Worm (Caenorhabditis elegans) whole organism, L1 larva: ENCODE results near the gene wee-1.1.
A peak's percentile ranks its signal among the peaks of the same experiment; 100 is the strongest.

ENCODE experiments used
- C04F5.9 ChIP-seq: sonication (generic microtip); optimal IDR thresholded peaks from 2 replicates; lab custom pipeline; 2016; ENCODE audit warnings: missing genetic modification characterization, missing compliant biosample characterization
- C16A3.4 ChIP-seq: fragments of 150-350 bp; optimal IDR thresholded peaks from 2 replicates; lab custom pipeline; 2014; ENCODE audit warnings: missing biosample characterization, missing genetic modification characterization
- C34B4.2 ChIP-seq: sonication (generic microtip); optimal IDR thresholded peaks from 2 replicates; lab custom pipeline; 2017; ENCODE audit warnings: mild to moderate bottlenecking, missing genetic modification characterization, missing compliant biosample characterization
- F16B12.6 ChIP-seq: fragments of 150-350 bp; optimal IDR thresholded peaks from 2 replicates; lab custom pipeline; 2014; ENCODE audit warnings: missing biosample characterization, missing genetic modification characterization
- Y116A8C.19 ChIP-seq: sonication (generic microtip); optimal IDR thresholded peaks from 2 replicates; lab custom pipeline; 2016; ENCODE audit warnings: missing compliant biosample characterization, missing genetic modification characterization, borderline replicate concordance
- aha-1 ChIP-seq: fragments of 150-350 bp; optimal IDR thresholded peaks from 2 replicates; lab custom pipeline; 2014; ENCODE audit warnings: missing biosample characterization, missing genetic modification characterization
- aly-2 ChIP-seq: fragments of 150-350 bp; optimal IDR thresholded peaks from 2 replicates; lab custom pipeline; 2014; ENCODE audit warnings: missing biosample characterization, missing genetic modification characterization
- blmp-1 ChIP-seq: fragments of 150-350 bp; optimal IDR thresholded peaks from 2 replicates; lab custom pipeline; 2014; ENCODE audit warnings: missing biosample characterization, missing genetic modification characterization
- ceh-82 ChIP-seq, 3 experiments: fragments of 150-350 bp in 1 of 3; sonication (generic microtip) in 2 of 3; optimal IDR thresholded peaks; 2 replicates each; lab custom pipeline; 2014 to 2017; ENCODE audit warnings: missing biosample characterization in 3 of 3, missing genetic modification characterization in 3 of 3
- ceh-88 ChIP-seq: fragments of 200-800 bp; sonication (Bioruptor generic); IDR thresholded peaks from 2 replicates; pipeline ENCODE4 v1.3.6; 2022; ENCODE audit warnings: missing genetic modification characterization, missing compliant biosample characterization
- ceh-90 ChIP-seq: sonication (generic microtip); optimal IDR thresholded peaks from 2 replicates; lab custom pipeline; 2016; ENCODE audit warnings: missing genetic modification characterization, missing compliant biosample characterization
- dsc-1 ChIP-seq: sonication (generic microtip); optimal IDR thresholded peaks from 2 replicates; lab custom pipeline; 2016; ENCODE audit warnings: mild to moderate bottlenecking, missing genetic modification characterization, missing compliant biosample characterization
- efl-1 ChIP-seq, 4 experiments: fragments of 150-350 bp; optimal IDR thresholded peaks in 3 of 4; peaks in 1 of 4; 1 replicate in 1 of 4; 2 replicates in 3 of 4; lab custom pipeline; 2014; ENCODE audit warnings: missing biosample characterization in 2 of 4, missing genetic modification characterization in 2 of 4, missing genetic modification reagents in 2 of 4
- egl-27 ChIP-seq, 2 experiments: fragments of 150-350 bp in 1 of 2; sonication (generic microtip); optimal IDR thresholded peaks; 3 replicates each; lab custom pipeline; 2017 to 2018; ENCODE audit warnings: missing biosample characterization in 2 of 2, missing genetic modification characterization in 2 of 2, missing genetic modification reagents in 2 of 2
- elt-3 ChIP-seq, 6 experiments: fragments of 150-350 bp in 1 of 6; sonication (generic microtip); optimal IDR thresholded peaks; 2 replicates each; lab custom pipeline; 2017 to 2018; ENCODE audit warnings: missing biosample characterization in 6 of 6, missing genetic modification characterization in 6 of 6, inconsistent platforms in 1 of 6
- fkh-10 ChIP-seq: sonication (generic microtip); optimal IDR thresholded peaks from 2 replicates; lab custom pipeline; 2017; ENCODE audit warnings: missing biosample characterization, missing genetic modification reagents, missing genetic modification characterization
- fkh-4 ChIP-seq: sonication (generic microtip); optimal IDR thresholded peaks from 2 replicates; lab custom pipeline; 2016; ENCODE audit warnings: missing compliant biosample characterization, missing genetic modification characterization, borderline replicate concordance
- fkh-8 ChIP-seq: sonication (generic microtip); optimal IDR thresholded peaks from 2 replicates; lab custom pipeline; 2016; ENCODE audit warnings: mild to moderate bottlenecking, missing genetic modification characterization, missing compliant biosample characterization
- fos-1 ChIP-seq: fragments of 150-350 bp; optimal IDR thresholded peaks from 2 replicates; lab custom pipeline; 2014; ENCODE audit warnings: missing biosample characterization, missing genetic modification characterization
- hpl-2 ChIP-seq: fragments of 150-350 bp; optimal IDR thresholded peaks from 2 replicates; lab custom pipeline; 2014; ENCODE audit warnings: missing biosample characterization, missing genetic modification reagents, missing genetic modification characterization
- irx-1 ChIP-seq: sonication (generic microtip); optimal IDR thresholded peaks from 2 replicates; lab custom pipeline; 2016; ENCODE audit warnings: missing genetic modification characterization, missing compliant biosample characterization
- jun-1 ChIP-seq: fragments of 150-350 bp; optimal IDR thresholded peaks from 2 replicates; lab custom pipeline; 2014; ENCODE audit warnings: missing biosample characterization, missing genetic modification reagents, missing genetic modification characterization
- lin-14 ChIP-seq: fragments of 200-800 bp; sonication (Bioruptor generic); optimal IDR thresholded peaks from 2 replicates; lab custom pipeline; 2018; ENCODE audit warnings: mild to moderate bottlenecking, missing genetic modification characterization, moderate library complexity, missing compliant biosample characterization
- lin-35 ChIP-seq, 2 experiments: fragments of 150-350 bp; optimal IDR thresholded peaks; 2 replicates each; lab custom pipeline; 2014; ENCODE audit warnings: missing biosample characterization in 2 of 2, missing genetic modification characterization in 2 of 2, missing genetic modification reagents in 2 of 2
- lsy-2 ChIP-seq, 2 experiments: fragments of 150-350 bp; optimal IDR thresholded peaks; 2 replicates each; lab custom pipeline; 2014; ENCODE audit warnings: missing biosample characterization in 2 of 2, missing genetic modification characterization in 2 of 2
- mab-9 ChIP-seq: fragments of 200-800 bp; sonication (Bioruptor generic); IDR thresholded peaks from 2 replicates; pipeline ENCODE4 v1.3.6; 2022; ENCODE audit warnings: missing genetic modification reagents, missing genetic modification characterization, missing compliant biosample characterization
- mdl-1 ChIP-seq, 2 experiments: fragments of 150-350 bp; optimal IDR thresholded peaks; 2 replicates each; lab custom pipeline; 2014 to 2017; ENCODE audit warnings: missing biosample characterization in 2 of 2, missing genetic modification characterization in 2 of 2, inconsistent platforms in 1 of 2
- mef-2 ChIP-seq: fragments of 150-350 bp; optimal IDR thresholded peaks from 2 replicates; lab custom pipeline; 2014; ENCODE audit warnings: missing biosample characterization, missing genetic modification characterization
- mep-1 ChIP-seq: fragments of 150-350 bp; optimal IDR thresholded peaks from 2 replicates; lab custom pipeline; 2014; ENCODE audit warnings: missing biosample characterization, missing genetic modification characterization
- nhr-11 ChIP-seq: fragments of 150-350 bp; optimal IDR thresholded peaks from 2 replicates; lab custom pipeline; 2014; ENCODE audit warnings: missing biosample characterization, missing genetic modification characterization
- nhr-12 ChIP-seq: sonication (generic microtip); optimal IDR thresholded peaks from 2 replicates; lab custom pipeline; 2017; ENCODE audit warnings: missing biosample characterization, missing genetic modification characterization
- nhr-20 ChIP-seq: sonication (generic microtip); optimal IDR thresholded peaks from 2 replicates; lab custom pipeline; 2016; ENCODE audit warnings: mild to moderate bottlenecking, missing genetic modification characterization, missing compliant biosample characterization
- nhr-28 ChIP-seq: fragments of 150-350 bp; optimal IDR thresholded peaks from 2 replicates; lab custom pipeline; 2014; ENCODE audit warnings: missing biosample characterization, missing genetic modification characterization
- nhr-47 ChIP-seq: sonication (generic microtip); optimal IDR thresholded peaks from 2 replicates; lab custom pipeline; 2016; ENCODE audit warnings: mild to moderate bottlenecking, missing genetic modification characterization, moderate library complexity, missing compliant biosample characterization
- nhr-71 ChIP-seq: sonication (generic microtip); optimal IDR thresholded peaks from 2 replicates; lab custom pipeline; 2016; ENCODE audit warnings: mild to moderate bottlenecking, missing genetic modification characterization, moderate library complexity, missing compliant biosample characterization
- nhr-76 ChIP-seq: sonication (generic microtip); optimal IDR thresholded peaks from 2 replicates; lab custom pipeline; 2017; ENCODE audit warnings: missing biosample characterization, missing genetic modification characterization
- nhr-84 ChIP-seq: sonication (generic microtip); optimal IDR thresholded peaks from 2 replicates; lab custom pipeline; 2017; ENCODE audit warnings: missing biosample characterization, missing genetic modification characterization
- nhr-85 ChIP-seq: sonication (generic microtip); peaks from one replicate; lab custom pipeline; 2016; ENCODE audit warnings: missing genetic modification characterization, inconsistent platforms, missing compliant biosample characterization
- nhr-90 ChIP-seq: sonication (generic microtip); optimal IDR thresholded peaks from 2 replicates; lab custom pipeline; 2016; ENCODE audit warnings: mild to moderate bottlenecking, missing genetic modification characterization, missing compliant biosample characterization; ENCODE audit not compliant: poor library complexity
- pax-3 ChIP-seq: fragments of 200-800 bp; sonication (Bioruptor generic); optimal IDR thresholded peaks from 2 replicates; lab custom pipeline; 2018; ENCODE audit warnings: mild to moderate bottlenecking, missing genetic modification characterization, moderate library complexity, missing compliant biosample characterization
- pqm-1 ChIP-seq: sonication (generic microtip); optimal IDR thresholded peaks from 3 replicates; lab custom pipeline; 2017; ENCODE audit warnings: missing biosample characterization, missing genetic modification characterization
- rnt-1 ChIP-seq: sonication (generic microtip); optimal IDR thresholded peaks from 2 replicates; lab custom pipeline; 2016; ENCODE audit warnings: mild to moderate bottlenecking, missing genetic modification characterization, moderate library complexity, missing compliant biosample characterization
- snu-23 ChIP-seq: sonication (generic microtip); optimal IDR thresholded peaks from 2 replicates; lab custom pipeline; 2016; ENCODE audit warnings: missing genetic modification characterization, missing compliant biosample characterization
- sox-4 ChIP-seq: sonication (generic microtip); optimal IDR thresholded peaks from 2 replicates; lab custom pipeline; 2016; ENCODE audit warnings: missing genetic modification characterization, missing compliant biosample characterization
- swsn-7 ChIP-seq: sonication (generic microtip); optimal IDR thresholded peaks from 2 replicates; lab custom pipeline; 2016; ENCODE audit warnings: missing genetic modification characterization, missing compliant biosample characterization
- tbx-2 ChIP-seq: sonication (generic microtip); optimal IDR thresholded peaks from 2 replicates; lab custom pipeline; 2016; ENCODE audit warnings: missing genetic modification characterization, missing compliant biosample characterization
- tlp-1 ChIP-seq: fragments of 150-350 bp; optimal IDR thresholded peaks from 2 replicates; lab custom pipeline; 2014; ENCODE audit warnings: missing biosample characterization, missing genetic modification characterization
- unc-130 ChIP-seq: fragments of 150-350 bp; optimal IDR thresholded peaks from 2 replicates; lab custom pipeline; 2017; ENCODE audit warnings: missing biosample characterization, missing genetic modification characterization, inconsistent platforms
- unc-86 ChIP-seq: sonication (generic microtip); optimal IDR thresholded peaks from 2 replicates; lab custom pipeline; 2016; ENCODE audit warnings: missing genetic modification characterization, missing compliant biosample characterization
- vab-15 ChIP-seq: sonication (generic microtip); optimal IDR thresholded peaks from 2 replicates; lab custom pipeline; 2017; ENCODE audit warnings: missing genotype, mild to moderate bottlenecking, missing genetic modification characterization, missing compliant biosample characterization
- xbp-1 ChIP-seq: sonication (generic microtip); optimal IDR thresholded peaks from 2 replicates; lab custom pipeline; 2016; ENCODE audit warnings: missing genetic modification characterization, missing compliant biosample characterization
- zip-4 ChIP-seq: fragments of 200-800 bp; sonication (Bioruptor generic); optimal IDR thresholded peaks from 2 replicates; lab custom pipeline; 2018; ENCODE audit warnings: mild to moderate bottlenecking, missing genetic modification characterization, moderate library complexity, missing compliant biosample characterization
- ztf-11 ChIP-seq, 2 experiments: sonication (generic microtip); optimal IDR thresholded peaks; 2 replicates each; lab custom pipeline; 2016 to 2017; ENCODE audit warnings: missing genetic modification characterization in 2 of 2, missing biosample characterization in 1 of 2, missing compliant biosample characterization in 1 of 2

Gene wee-1.1

ce11 chrII:9566045-9566444, 17.3 kb downstream of the wee-1.1 start:
- peak; percentile 21 to 28 for TF ChIP-seq efl-1 (optimal IDR thresholded peaks at IDR 0.05; lab: Kevin White, UChicago)
- peak; percentile 4 to 95 for TF ChIP-seq efl-1 (GFP tag; optimal IDR thresholded peaks at IDR 0.05 in 1 of 2; lab: Kevin White, UChicago)
- no peak for TF ChIP-seq vab-15
- no peak for TF ChIP-seq ceh-88 (GFP tag; lab: Robert Waterston, UW)
- peak; percentile 12 for TF ChIP-seq unc-130 (tag; lab: Kevin White, UChicago)
- TF ChIP-seq nhr-20 (tag; lab: Kevin White, UChicago), result peak; percentile 46
- TF ChIP-seq nhr-90 (tag; lab: Kevin White, UChicago), result no peak
- no peak for TF ChIP-seq pax-3 (tag; lab: Kevin White, UChicago)
- peak; percentile 55 for TF ChIP-seq nhr-71
- TF ChIP-seq elt-3 (tag; optimal IDR thresholded peaks at IDR 0.05; lab: Kevin White, UChicago), result peak in 1 of 6 experiments; percentile 17
- TF ChIP-seq aly-2 (tag; lab: Kevin White, UChicago), result no peak
- TF ChIP-seq nhr-84 (tag; lab: Kevin White, UChicago), result no peak
- TF ChIP-seq fkh-4 (tag; lab: Kevin White, UChicago), result no peak
- no peak for TF ChIP-seq mab-9
- peak; percentile 50 for TF ChIP-seq lin-14 (GFP tag; lab: Kevin White, UChicago)
- TF ChIP-seq nhr-12 (tag; lab: Kevin White, UChicago), result no peak
- TF ChIP-seq sox-4 (tag; lab: Kevin White, UChicago), result no peak
- TF ChIP-seq xbp-1 (tag; lab: Kevin White, UChicago), result peak; percentile 25
- TF ChIP-seq ztf-11 (tag; optimal IDR thresholded peaks at IDR 0.05; lab: Kevin White, UChicago), result no peak
- no peak for TF ChIP-seq nhr-11 (tag; lab: Kevin White, UChicago)
- TF ChIP-seq F16B12.6 (tag; lab: Kevin White, UChicago), result no peak
- no peak for TF ChIP-seq unc-86 (tag; lab: Kevin White, UChicago)
- peak; percentile 86 for TF ChIP-seq nhr-85 (tag; lab: Kevin White, UChicago)
- TF ChIP-seq fkh-10 (GFP tag; lab: Kevin White, UChicago), result no peak
- no peak for TF ChIP-seq mef-2
- TF ChIP-seq mdl-1 (tag; optimal IDR thresholded peaks at IDR 0.05; lab: Kevin White, UChicago), result peak in 1 of 2 experiments; percentile 13
- TF ChIP-seq C16A3.4, result peak; percentile 61
- no peak for TF ChIP-seq aha-1
- TF ChIP-seq hpl-2 (GFP tag; lab: Kevin White, UChicago), result no peak
- TF ChIP-seq zip-4 (GFP tag; lab: Kevin White, UChicago), result no peak
- TF ChIP-seq C34B4.2, result no peak
- TF ChIP-seq lin-35 (GFP tag; optimal IDR thresholded peaks at IDR 0.05; lab: Kevin White, UChicago), result peak; percentile 11 to 54
- TF ChIP-seq nhr-47, result peak; percentile 49
- TF ChIP-seq ceh-82 (tag; optimal IDR thresholded peaks at IDR 0.05; lab: Kevin White, UChicago), result peak in 1 of 3 experiments; percentile 12
- peak; percentile 6 for TF ChIP-seq jun-1 (tag; lab: Kevin White, UChicago)
- peak; percentile 36 for TF ChIP-seq mep-1 (tag; lab: Kevin White, UChicago)
- no peak for TF ChIP-seq egl-27 (tag; optimal IDR thresholded peaks at IDR 0.05; lab: Kevin White, UChicago)
- no peak for TF ChIP-seq C04F5.9 (tag; lab: Kevin White, UChicago)
- no peak for TF ChIP-seq ceh-90 (tag; lab: Kevin White, UChicago)
- peak; percentile 54 for TF ChIP-seq fkh-8 (tag; lab: Kevin White, UChicago)
- TF ChIP-seq tbx-2, result no peak
- peak; percentile 56 for TF ChIP-seq rnt-1 (tag; lab: Kevin White, UChicago)
- TF ChIP-seq dsc-1, result peak; percentile 23
- peak; percentile 53 for TF ChIP-seq snu-23
- no peak for TF ChIP-seq pqm-1 (tag; lab: Kevin White, UChicago)
- no peak for TF ChIP-seq blmp-1 (tag; lab: Kevin White, UChicago)
- no peak for TF ChIP-seq irx-1 (tag; lab: Kevin White, UChicago)
- no peak for TF ChIP-seq nhr-28
- TF ChIP-seq fos-1, result no peak
- TF ChIP-seq swsn-7 (tag; lab: Kevin White, UChicago), result peak; percentile 26
- TF ChIP-seq nhr-76, result no peak
- TF ChIP-seq Y116A8C.19 (tag; lab: Kevin White, UChicago), result no peak
- peak; percentile 6 to 53 for TF ChIP-seq lsy-2 (tag; optimal IDR thresholded peaks at IDR 0.05; lab: Kevin White, UChicago)
- TF ChIP-seq tlp-1 (tag; lab: Kevin White, UChicago), result no peak
